Worm (Caenorhabditis elegans) whole organism, early embryonic: Measurements from ENCODE around the gene cyb-1.

Experiments
- B0310.2 ChIP-seq: sonication (generic microtip); optimal IDR thresholded peaks from 2 replicates; lab custom pipeline; 2016; ENCODE audit warnings: mild to moderate bottlenecking, missing genetic modification characterization, missing compliant biosample characterization
- F13C5.2 ChIP-seq: sonication (generic microtip); optimal IDR thresholded peaks from 2 replicates; lab custom pipeline; 2017; ENCODE audit warnings: mild to moderate bottlenecking, missing genetic modification characterization, inconsistent platforms, missing compliant biosample characterization
- aly-1 ChIP-seq: sonication (generic microtip); optimal IDR thresholded peaks from 2 replicates; lab custom pipeline; 2016; ENCODE audit warnings: missing genetic modification characterization, missing compliant biosample characterization
- ama-1 ChIP-seq: fragments of 150-350 bp; optimal IDR thresholded peaks from 2 replicates; lab custom pipeline; 2014
- ceh-13 ChIP-seq: fragments of 200-800 bp; sonication (Bioruptor generic); optimal IDR thresholded peaks from 2 replicates; lab custom pipeline; 2018; ENCODE audit warnings: mild to moderate bottlenecking, missing genetic modification characterization, missing compliant biosample characterization
- ets-7 ChIP-seq: sonication (generic microtip); optimal IDR thresholded peaks from 2 replicates; lab custom pipeline; 2016; ENCODE audit warnings: missing genotype, missing genetic modification characterization, missing compliant biosample characterization
- flt-1 ChIP-seq: fragments of 200-800 bp; sonication (Bioruptor generic); IDR thresholded peaks from 2 replicates; pipeline ENCODE4 v1.3.6; 2022; ENCODE audit warnings: missing genetic modification characterization, missing compliant biosample characterization
- hmg-4 ChIP-seq: fragments of 200-800 bp; sonication (Bioruptor generic); optimal IDR thresholded peaks from 2 replicates; lab custom pipeline; 2018; ENCODE audit warnings: mild to moderate bottlenecking, missing genetic modification characterization, missing compliant biosample characterization
- hnd-1 ChIP-seq: sonication (generic microtip); optimal IDR thresholded peaks from 2 replicates; lab custom pipeline; 2016; ENCODE audit warnings: missing genetic modification characterization, missing compliant biosample characterization
- scrt-1 ChIP-seq: fragments of 200-800 bp; sonication (Bioruptor generic); IDR thresholded peaks from 2 replicates; pipeline ENCODE4 v1.3.6; 2022; ENCODE audit warnings: missing genetic modification characterization, missing compliant biosample characterization
- tbx-11 ChIP-seq: fragments of 200-800 bp; sonication (Bioruptor generic); IDR thresholded peaks from 2 replicates; pipeline ENCODE4 v1.3.6; 2022; ENCODE audit warnings: missing genetic modification characterization, missing compliant biosample characterization
- tra-4 ChIP-seq: sonication (generic microtip); optimal IDR thresholded peaks from 2 replicates; lab custom pipeline; 2017; ENCODE audit warnings: missing genetic modification characterization, missing compliant biosample characterization

DNA sequence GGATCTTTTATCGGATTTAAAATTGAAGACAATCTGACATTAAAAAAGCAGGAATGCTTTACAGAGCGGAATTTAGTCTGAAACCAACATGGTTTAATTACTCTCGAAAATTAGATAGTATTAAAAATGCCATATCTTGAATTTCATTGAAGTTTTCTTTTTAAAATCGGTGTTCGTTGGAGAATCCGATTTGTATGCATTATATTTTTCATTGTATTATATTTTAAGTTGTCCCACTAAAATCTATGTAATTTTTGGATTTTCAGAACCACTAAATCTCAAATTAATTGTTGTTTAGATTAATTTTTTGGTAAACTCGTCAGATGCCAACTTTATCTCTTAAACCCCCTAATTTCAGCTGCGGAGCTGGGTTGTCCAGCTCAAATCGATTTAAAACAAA is 43.6 kb downstream of the cyb-1 start:
- TF ChIP-seq ama-1 (lab: Kevin White, UChicago) (no peak), tbx-11 (GFP tag; lab: Robert Waterston, UW) (no peak), F13C5.2 (tag; lab: Kevin White, UChicago) (no peak), B0310.2 (tag; lab: Kevin White, UChicago) (no peak), hmg-4 (GFP tag; lab: Kevin White, UChicago) (no peak), flt-1 (no peak), scrt-1 (GFP tag; lab: Robert Waterston, UW) (no peak), hnd-1 (no peak), aly-1 (no peak), ceh-13 (GFP tag; lab: Kevin White, UChicago) (no peak), ets-7 (tag; lab: Kevin White, UChicago) (no peak), tra-4 (tag; lab: Kevin White, UChicago) (no peak)
